Fruit fly (Drosophila melanogaster) whole organism, embryonic: ENCODE results near the gene CG11980.
A peak's percentile ranks its signal among the peaks of the same experiment; 100 is the strongest.

Experiments
- CG10274 ChIP-seq: fragments of 200-800 bp; sonication (Bioruptor generic); optimal IDR thresholded peaks from 3 replicates; lab custom pipeline; 2017; ENCODE audit warnings: missing biosample characterization, mild to moderate bottlenecking, missing genetic modification characterization
- CG13624 ChIP-seq: fragments of 200-800 bp; sonication (Bioruptor generic); optimal IDR thresholded peaks from 2 replicates; lab custom pipeline; 2016; ENCODE audit warnings: missing biosample characterization, missing genetic modification characterization
- CG14710 ChIP-seq: fragments of 200-800 bp; sonication (Bioruptor generic); optimal IDR thresholded peaks from 3 replicates; lab custom pipeline; 2019; ENCODE audit warnings: missing biosample characterization, mild to moderate bottlenecking, missing genetic modification characterization, moderate library complexity
- CG14860 ChIP-seq: fragments of 200-800 bp; sonication (Bioruptor generic); IDR thresholded peaks from 3 replicates; pipeline ENCODE4 v1.3.6; 2022; ENCODE audit warnings: missing biosample characterization, missing genetic modification characterization; ENCODE audit not compliant: partially characterized antibody
- CG15011 ChIP-seq: fragments of 200-800 bp; sonication (Bioruptor generic); optimal IDR thresholded peaks from 3 replicates; lab custom pipeline; 2018; ENCODE audit warnings: missing biosample characterization, mild to moderate bottlenecking, missing genetic modification characterization
- CG15269 ChIP-seq: fragments of 200-800 bp; sonication (Bioruptor generic); optimal IDR thresholded peaks from 2 replicates; lab custom pipeline; 2018; ENCODE audit warnings: missing biosample characterization, mild to moderate bottlenecking, missing genetic modification characterization, moderate library complexity
- CG17385 ChIP-seq: fragments of 200-800 bp; sonication (Bioruptor generic); optimal IDR thresholded peaks from 3 replicates; lab custom pipeline; 2018; ENCODE audit warnings: missing biosample characterization, mild to moderate bottlenecking, missing genetic modification characterization
- CG17912 ChIP-seq: fragments of 200-800 bp; sonication (Bioruptor generic); optimal IDR thresholded peaks from 2 replicates; lab custom pipeline; 2018; ENCODE audit warnings: missing biosample characterization, mild to moderate bottlenecking, missing genetic modification characterization
- CG34422 ChIP-seq: fragments of 200-800 bp; sonication (Bioruptor generic); IDR thresholded peaks from 3 replicates; pipeline ENCODE4 v1.3.6; 2022; ENCODE audit warnings: missing biosample characterization, missing genetic modification characterization
- CG4404 ChIP-seq: fragments of 200-800 bp; sonication (Bioruptor generic); IDR thresholded peaks from 2 replicates; pipeline ENCODE4 v1.3.6; 2022; ENCODE audit warnings: missing biosample characterization, missing genetic modification characterization
- CG4730 ChIP-seq: fragments of 200-800 bp; sonication (Bioruptor generic); IDR thresholded peaks from 2 replicates; pipeline ENCODE4 v1.3.6; 2022; ENCODE audit warnings: missing biosample characterization, missing genetic modification characterization
- CG6791 ChIP-seq: fragments of 200-800 bp; sonication (Bioruptor generic); IDR thresholded peaks from 3 replicates; pipeline ENCODE4 v1.3.6; 2022; ENCODE audit warnings: missing biosample characterization, missing genetic modification characterization; ENCODE audit not compliant: partially characterized antibody
- Fer3 ChIP-seq: fragments of 200-800 bp; sonication (Bioruptor generic); optimal IDR thresholded peaks from 2 replicates; lab custom pipeline; 2018; ENCODE audit warnings: missing biosample characterization, mild to moderate bottlenecking, missing genetic modification characterization, moderate library complexity
- HHEX ChIP-seq: fragments of 200-800 bp; sonication (Bioruptor generic); optimal IDR thresholded peaks from 3 replicates; lab custom pipeline; 2017; ENCODE audit warnings: missing biosample characterization, mild to moderate bottlenecking, missing genetic modification characterization, missing genetic modification reagents
- HLHmδ ChIP-seq: fragments of 200-800 bp; sonication (Bioruptor generic); optimal IDR thresholded peaks from 2 replicates; lab custom pipeline; 2018; ENCODE audit warnings: missing biosample characterization, mild to moderate bottlenecking, missing genetic modification characterization, moderate library complexity
- Hsf ChIP-seq: fragments of 200-800 bp; sonication (Bioruptor generic); optimal IDR thresholded peaks from 3 replicates; lab custom pipeline; 2016; ENCODE audit warnings: missing biosample characterization, missing genetic modification characterization
- Lhr ChIP-seq: fragments of 200-800 bp; sonication (Bioruptor generic); optimal IDR thresholded peaks from 3 replicates; lab custom pipeline; 2017; ENCODE audit warnings: mild to moderate bottlenecking, missing biosample characterization, missing genetic modification reagents, missing genetic modification characterization
- Mes4 ChIP-seq: fragments of 200-800 bp; sonication (Bioruptor generic); optimal IDR thresholded peaks from 2 replicates; lab custom pipeline; 2016; ENCODE audit warnings: missing biosample characterization, missing genetic modification characterization
- Mrtf ChIP-seq: fragments of 200-800 bp; sonication (Bioruptor generic); IDR thresholded peaks from 3 replicates; pipeline ENCODE4 v1.3.6; 2022; ENCODE audit warnings: missing biosample characterization, missing genetic modification characterization
- NFAT ChIP-seq: fragments of 200-800 bp; sonication (Bioruptor generic); IDR thresholded peaks from 2 replicates; pipeline ENCODE4 v1.3.6; 2022; ENCODE audit warnings: missing biosample characterization, missing genetic modification characterization
- Neu2 ChIP-seq: fragments of 200-800 bp; sonication (Bioruptor generic); optimal IDR thresholded peaks from 3 replicates; lab custom pipeline; 2016; ENCODE audit warnings: missing biosample characterization, missing genetic modification characterization, borderline replicate concordance
- Nf-YA ChIP-seq: fragments of 200-800 bp; sonication (Bioruptor generic); IDR thresholded peaks from 2 replicates; pipeline ENCODE4 v1.3.6; 2022; ENCODE audit warnings: missing biosample characterization, missing genetic modification characterization
- Optix ChIP-seq: fragments of 200-800 bp; sonication (Bioruptor generic); IDR thresholded peaks from 3 replicates; pipeline ENCODE4 v1.3.6; 2022; ENCODE audit warnings: missing biosample characterization, missing genetic modification characterization
- PHDP ChIP-seq: fragments of 200-800 bp; sonication (Bioruptor generic); optimal IDR thresholded peaks from 3 replicates; lab custom pipeline; 2018; ENCODE audit warnings: missing biosample characterization, mild to moderate bottlenecking, missing genetic modification characterization, moderate library complexity
- Rfx ChIP-seq: fragments of 200-800 bp; sonication (Bioruptor generic); IDR thresholded peaks from 2 replicates; pipeline ENCODE4 v1.3.6; 2022; ENCODE audit warnings: missing biosample characterization, missing genetic modification characterization
- Six4 ChIP-seq: fragments of 200-800 bp; sonication (Bioruptor generic); optimal IDR thresholded peaks from 2 replicates; lab custom pipeline; 2016; ENCODE audit warnings: missing biosample characterization, missing genetic modification characterization
- Sox102F ChIP-seq: fragments of 200-800 bp; sonication (Bioruptor generic); optimal IDR thresholded peaks from 2 replicates; lab custom pipeline; 2018; ENCODE audit warnings: missing biosample characterization, mild to moderate bottlenecking, missing genetic modification characterization, moderate library complexity
- Taf1 ChIP-seq: fragments of 200-800 bp; sonication (Bioruptor generic); IDR thresholded peaks from 2 replicates; pipeline ENCODE4 v1.3.6; 2022; ENCODE audit warnings: missing biosample characterization, missing genetic modification characterization
- Tbp ChIP-seq: fragments of >200 bp; optimal IDR thresholded peaks from 2 replicates; lab custom pipeline; 2018; ENCODE audit warnings: missing biosample characterization, missing genetic modification characterization
- YL-1 ChIP-seq: fragments of 200-800 bp; sonication (Bioruptor generic); optimal IDR thresholded peaks from 3 replicates; lab custom pipeline; 2017; ENCODE audit warnings: missing biosample characterization, mild to moderate bottlenecking, missing genetic modification characterization
- abd-A ChIP-seq: fragments of 200-800 bp; sonication (Bioruptor generic); optimal IDR thresholded peaks from 3 replicates; lab custom pipeline; 2019; ENCODE audit warnings: missing biosample characterization, mild to moderate bottlenecking, missing genetic modification characterization, moderate library complexity
- bcd ChIP-seq: fragments of 200-800 bp; sonication (Bioruptor generic); optimal IDR thresholded peaks from 2 replicates; lab custom pipeline; 2017; ENCODE audit warnings: missing biosample characterization, mild to moderate bottlenecking, missing genetic modification characterization
- bigmax ChIP-seq: fragments of 200-800 bp; sonication (Bioruptor generic); optimal IDR thresholded peaks from 2 replicates; lab custom pipeline; 2018; ENCODE audit warnings: missing biosample characterization, mild to moderate bottlenecking, missing genetic modification characterization
- corto ChIP-seq: fragments of 200-800 bp; sonication (Bioruptor generic); optimal IDR thresholded peaks from 2 replicates; lab custom pipeline; 2016; ENCODE audit warnings: missing biosample characterization, mild to moderate bottlenecking, missing genetic modification characterization, moderate library complexity
- dati ChIP-seq: fragments of 200-800 bp; sonication (Bioruptor generic); IDR thresholded peaks from 2 replicates; pipeline ENCODE4 v1.3.6; 2022; ENCODE audit warnings: missing biosample characterization, missing genetic modification characterization
- dmrt11E ChIP-seq: fragments of 200-800 bp; sonication (Bioruptor generic); optimal IDR thresholded peaks from 3 replicates; lab custom pipeline; 2018; ENCODE audit warnings: missing biosample characterization, mild to moderate bottlenecking, missing genetic modification characterization, moderate library complexity
- esg ChIP-seq: fragments of 200-800 bp; sonication (Bioruptor generic); conservative IDR thresholded peaks from 2 replicates; pipeline ENCODE4 v1.3.6; 2022; ENCODE audit warnings: missing biosample characterization, missing genetic modification characterization
- grau ChIP-seq: fragments of 200-800 bp; optimal IDR thresholded peaks from 3 replicates; lab custom pipeline; 2019; ENCODE audit warnings: missing biosample characterization, mild to moderate bottlenecking, missing genetic modification characterization, moderate library complexity
- lab ChIP-seq: fragments of 200-800 bp; sonication (Bioruptor generic); optimal IDR thresholded peaks from 3 replicates; lab custom pipeline; 2017; ENCODE audit warnings: missing biosample characterization, missing genetic modification characterization, mild to moderate bottlenecking, moderate library complexity, missing genetic modification reagents
- lilli ChIP-seq: fragments of 200-800 bp; sonication (Bioruptor generic); optimal IDR thresholded peaks from 3 replicates; lab custom pipeline; 2016; ENCODE audit warnings: missing biosample characterization, missing genetic modification characterization
- mam ChIP-seq: fragments of 200-800 bp; sonication (Bioruptor generic); optimal IDR thresholded peaks from 3 replicates; lab custom pipeline; 2016; ENCODE audit warnings: missing biosample characterization, missing genetic modification characterization
- nom ChIP-seq: fragments of 200-800 bp; sonication (Bioruptor generic); optimal IDR thresholded peaks from 2 replicates; lab custom pipeline; 2017; ENCODE audit warnings: missing biosample characterization, missing genetic modification characterization, mild to moderate bottlenecking, moderate library complexity, missing genetic modification reagents
- otp ChIP-seq: fragments of 200-800 bp; sonication (Bioruptor generic); IDR thresholded peaks from 3 replicates; pipeline ENCODE4, ENCODE4 v1.3.6; 2022; ENCODE audit warnings: missing biosample characterization, missing genetic modification characterization
- phol ChIP-seq: fragments of 200-800 bp; sonication (Bioruptor generic); optimal IDR thresholded peaks from 3 replicates; lab custom pipeline; 2018; ENCODE audit warnings: missing biosample characterization, mild to moderate bottlenecking, missing genetic modification characterization, moderate library complexity
- sqz ChIP-seq: fragments of 200-800 bp; sonication (Bioruptor generic); optimal IDR thresholded peaks from 3 replicates; lab custom pipeline; 2018; ENCODE audit warnings: missing biosample characterization, mild to moderate bottlenecking, missing genetic modification characterization
- tgo ChIP-seq: fragments of 200-800 bp; sonication (Bioruptor generic); IDR thresholded peaks from 3 replicates; pipeline ENCODE4 v1.3.6; 2022; ENCODE audit warnings: missing biosample characterization, missing genetic modification characterization
- wek ChIP-seq: fragments of 200-800 bp; sonication (Bioruptor generic); optimal IDR thresholded peaks from 3 replicates; lab custom pipeline; 2018; ENCODE audit warnings: missing biosample characterization, mild to moderate bottlenecking, missing genetic modification characterization, moderate library complexity
- zf30C ChIP-seq: fragments of 200-800 bp; sonication (Bioruptor generic); optimal IDR thresholded peaks from 3 replicates; lab custom pipeline; 2018; ENCODE audit warnings: missing biosample characterization, mild to moderate bottlenecking, missing genetic modification characterization

Gene CG11980

DNA sequence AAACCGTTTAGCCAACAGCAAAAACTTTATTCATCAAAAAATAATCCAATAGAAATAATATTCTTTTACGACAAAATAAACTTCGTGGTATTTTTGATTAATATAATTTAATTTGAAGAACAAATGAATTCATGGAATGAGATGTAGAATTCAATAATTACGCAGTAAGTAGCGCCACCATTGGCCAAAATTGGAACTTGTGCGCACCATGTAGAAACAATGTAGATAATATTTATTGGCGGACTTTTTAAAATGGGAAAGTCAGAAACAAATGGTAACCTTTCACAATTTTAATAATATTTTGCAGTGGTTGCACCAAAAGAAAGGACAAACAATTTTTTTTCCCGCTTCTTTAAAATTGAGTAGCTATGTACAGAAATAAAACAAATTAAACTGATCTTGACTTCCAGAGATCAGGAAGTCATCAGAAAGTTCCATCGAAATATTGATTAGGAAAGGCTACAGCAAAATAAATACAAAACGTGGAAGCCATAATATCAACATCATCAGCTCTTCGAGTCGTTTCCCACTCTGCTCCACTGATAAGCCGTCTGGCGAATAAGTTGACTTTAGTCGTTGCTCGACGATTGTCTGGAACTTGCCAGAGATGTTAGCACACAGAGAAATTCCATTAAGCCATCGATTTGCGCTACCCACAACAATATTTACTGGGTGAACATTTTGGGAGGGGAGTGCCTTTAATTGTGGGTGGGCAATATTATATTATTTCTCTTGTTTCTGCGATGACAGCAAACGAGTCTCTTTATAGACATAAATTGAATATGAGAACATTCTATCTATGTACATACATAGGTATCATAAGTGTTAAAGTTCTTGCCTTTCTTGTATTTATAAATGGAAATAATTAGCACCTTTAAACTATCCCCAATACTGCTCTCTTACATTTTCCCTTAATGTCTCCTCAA is 23.7 kb upstream of the CG11980 start (continued):
- TF ChIP-seq corto (GFP tag; lab: Kevin White, UChicago): no peak
- TF ChIP-seq dati (GFP tag; lab: Robert Waterston, UW): no peak
- no peak for TF ChIP-seq Mrtf (GFP tag; lab: Robert Waterston, UW)
- peak; percentile 28; the same call in 1 of the 3 replicates for TF ChIP-seq tgo
- TF ChIP-seq zf30C: no peak
- TF ChIP-seq CG34422 (GFP tag; lab: Robert Waterston, UW): no peak
- no peak for TF ChIP-seq Six4 (GFP tag; lab: Kevin White, UChicago)
- TF ChIP-seq CG4404 (GFP tag; lab: Robert Waterston, UW): no peak
- TF ChIP-seq Optix (GFP tag; lab: Robert Waterston, UW): no peak
- TF ChIP-seq CG15011 (GFP tag; lab: Kevin White, UChicago): no peak
- peak; percentile 81 for TF ChIP-seq CG13624 (GFP tag; lab: Kevin White, UChicago)
- TF ChIP-seq Taf1: no peak
- no peak for TF ChIP-seq Tbp (GFP tag; lab: Kevin White, UChicago)
- TF ChIP-seq abd-A: no peak
- TF ChIP-seq CG10274 (GFP tag; lab: Kevin White, UChicago): no peak
- no peak for TF ChIP-seq CG17385 (GFP tag; lab: Kevin White, UChicago)
- no peak for TF ChIP-seq Sox102F (GFP tag; lab: Kevin White, UChicago)
- TF ChIP-seq CG15269 (tag; lab: Kevin White, UChicago): peak; percentile 28
- no peak for TF ChIP-seq wek (GFP tag; lab: Kevin White, UChicago)
- TF ChIP-seq Rfx (GFP tag; lab: Robert Waterston, UW): no peak; the same call in none of the 2 replicates
- peak; percentile 27 for TF ChIP-seq CG17912 (GFP tag; lab: Kevin White, UChicago)
- no peak for TF ChIP-seq CG4730 (GFP tag; lab: Robert Waterston, UW)
- TF ChIP-seq nom (GFP tag; lab: Kevin White, UChicago): peak; percentile 86
- TF ChIP-seq CG14710 (tag; lab: Kevin White, UChicago): peak; percentile 7
- peak; percentile 39 for TF ChIP-seq lab (GFP tag; lab: Kevin White, UChicago)
- TF ChIP-seq Nf-YA (GFP tag; lab: Robert Waterston, UW): no peak
- TF ChIP-seq NFAT (GFP tag; lab: Robert Waterston, UW): no peak
- TF ChIP-seq otp (GFP tag; lab: Robert Waterston, UW): no peak
- no peak for TF ChIP-seq sqz (GFP tag; lab: Kevin White, UChicago)
- no peak for TF ChIP-seq lilli
- no peak for TF ChIP-seq bigmax (GFP tag; lab: Kevin White, UChicago)
- TF ChIP-seq HHEX (GFP tag; lab: Kevin White, UChicago): no peak
- TF ChIP-seq YL-1: no peak
- TF ChIP-seq bcd (GFP tag; lab: Kevin White, UChicago): no peak
- TF ChIP-seq HLHmδ (GFP tag; lab: Kevin White, UChicago): no peak
- peak; percentile 38 for TF ChIP-seq grau (tag; lab: Kevin White, UChicago)
- peak; percentile 45 for TF ChIP-seq Lhr (GFP tag; lab: Kevin White, UChicago)
- TF ChIP-seq mam (GFP tag; lab: Kevin White, UChicago): no peak
- no peak for TF ChIP-seq CG14860 (GFP tag; lab: Robert Waterston, UW)
- TF ChIP-seq Fer3 (tag; lab: Kevin White, UChicago): no peak
- TF ChIP-seq phol: peak; percentile 16
- no peak for TF ChIP-seq Mes4
- TF ChIP-seq Neu2: no peak
- no peak for TF ChIP-seq PHDP (tag; lab: Kevin White, UChicago)
- no peak for TF ChIP-seq esg
- no peak for TF ChIP-seq Hsf (GFP tag; lab: Kevin White, UChicago)
- TF ChIP-seq dmrt11E: no peak
- 0 out of 3 replicates have a peak, but pooled peaks have one; percentile 45 for TF ChIP-seq CG6791 (GFP tag; lab: Robert Waterston, UW)
